Fruit fly (Drosophila melanogaster) whole organism, embryonic: ENCODE results near the gene Fmr1.

Experiments
- Asciz ChIP-seq: fragments of 200-800 bp; sonication (Bioruptor generic); optimal IDR thresholded peaks from 2 replicates; lab custom pipeline; 2017; ENCODE audit warnings: missing biosample characterization, mild to moderate bottlenecking, missing genetic modification characterization, missing genetic modification reagents
- Blimp-1 ChIP-seq: fragments of 200-800 bp; sonication (Bioruptor generic); optimal IDR thresholded peaks from 3 replicates; lab custom pipeline; 2018; ENCODE audit warnings: missing biosample characterization, missing genetic modification characterization, mild to moderate bottlenecking, moderate library complexity, missing genetic modification reagents
- CG10543 ChIP-seq: fragments of 200-800 bp; sonication (Bioruptor generic); optimal IDR thresholded peaks from 3 replicates; lab custom pipeline; 2017; ENCODE audit warnings: missing biosample characterization, mild to moderate bottlenecking, missing genetic modification characterization, moderate library complexity
- CG11560 ChIP-seq: fragments of 200-800 bp; sonication (Bioruptor generic); IDR thresholded peaks from 3 replicates; pipeline ENCODE4 v1.3.6; 2022; ENCODE audit warnings: missing biosample characterization, missing genetic modification characterization
- CG12071 ChIP-seq: fragments of 200-800 bp; sonication (Bioruptor generic); optimal IDR thresholded peaks from 3 replicates; lab custom pipeline; 2018; ENCODE audit warnings: missing biosample characterization, mild to moderate bottlenecking, missing genetic modification characterization
- CG12236 ChIP-seq: fragments of 200-800 bp; sonication (Bioruptor generic); optimal IDR thresholded peaks from 2 replicates; lab custom pipeline; 2016; ENCODE audit warnings: missing biosample characterization, missing genetic modification characterization
- CG13123 ChIP-seq: fragments of 200-800 bp; sonication (Bioruptor generic); optimal IDR thresholded peaks from 2 replicates; lab custom pipeline; 2016; ENCODE audit warnings: missing biosample characterization, missing genetic modification characterization
- CG13287 ChIP-seq: fragments of 200-800 bp; sonication (Bioruptor generic); IDR thresholded peaks from 2 replicates; pipeline ENCODE4 v1.3.6; 2022; ENCODE audit warnings: missing biosample characterization, missing genetic modification characterization; ENCODE audit not compliant: partially characterized antibody
- CG17568 ChIP-seq: fragments of 200-800 bp; sonication (Bioruptor generic); optimal IDR thresholded peaks from 2 replicates; lab custom pipeline; 2018; ENCODE audit warnings: missing biosample characterization, mild to moderate bottlenecking, missing genetic modification characterization, moderate library complexity
- CG31441 ChIP-seq: fragments of 200-800 bp; sonication (Bioruptor generic); IDR thresholded peaks from 2 replicates; pipeline ENCODE4 v1.3.6; 2022; ENCODE audit warnings: missing biosample characterization, missing genetic modification characterization
- CG3407 ChIP-seq: fragments of 200-800 bp; sonication (Bioruptor generic); optimal IDR thresholded peaks from 2 replicates; lab custom pipeline; 2018; ENCODE audit warnings: missing biosample characterization, mild to moderate bottlenecking, missing genetic modification characterization
- CG6272 ChIP-seq: fragments of 200-800 bp; sonication (Bioruptor generic); IDR thresholded peaks from 2 replicates; pipeline ENCODE4 v1.3.6; 2022; ENCODE audit warnings: missing biosample characterization, missing genetic modification characterization
- CG6683 ChIP-seq: fragments of 200-800 bp; sonication (Bioruptor generic); optimal IDR thresholded peaks from 2 replicates; lab custom pipeline; 2017; ENCODE audit warnings: missing biosample characterization, mild to moderate bottlenecking, missing genetic modification characterization, missing genetic modification reagents
- CG8478 ChIP-seq: fragments of >200 bp; optimal IDR thresholded peaks from 2 replicates; lab custom pipeline; 2018
- CG9932 ChIP-seq: fragments of 200-800 bp; sonication (Bioruptor generic); IDR thresholded peaks from 2 replicates; pipeline ENCODE4 v1.3.6; 2022; ENCODE audit warnings: missing biosample characterization, missing genetic modification characterization
- Doc3 ChIP-seq: fragments of 200-800 bp; sonication (Bioruptor generic); IDR thresholded peaks from 3 replicates; pipeline ENCODE4 v1.3.6; 2022; ENCODE audit warnings: missing biosample characterization, missing genetic modification characterization; ENCODE audit not compliant: partially characterized antibody
- Drgx ChIP-seq: fragments of 200-800 bp; sonication (Bioruptor generic); IDR thresholded peaks from 2 replicates; pipeline ENCODE4 v1.3.6; 2022; ENCODE audit warnings: missing biosample characterization, missing genetic modification characterization
- Eip74EF ChIP-seq, 2 experiments: fragments of 200-800 bp in 1 of 2; fragments of >200 bp in 1 of 2; sonication (Bioruptor generic) in 1 of 2; optimal IDR thresholded peaks; 2 replicates each; lab custom pipeline; 2017 to 2019; ENCODE audit warnings: missing biosample characterization in 2 of 2, missing genetic modification characterization in 2 of 2, mild to moderate bottlenecking in 1 of 2, moderate library complexity in 1 of 2
- HmgZ ChIP-seq: fragments of 200-800 bp; sonication (Bioruptor generic); optimal IDR thresholded peaks from 2 replicates; lab custom pipeline; 2018; ENCODE audit warnings: missing biosample characterization, mild to moderate bottlenecking, missing genetic modification characterization
- Hr3 ChIP-seq: fragments of 200-800 bp; sonication (Bioruptor generic); optimal IDR thresholded peaks from 3 replicates; lab custom pipeline; 2016; ENCODE audit warnings: missing biosample characterization, missing genetic modification characterization
- Hsf ChIP-seq: fragments of 200-800 bp; sonication (Bioruptor generic); optimal IDR thresholded peaks from 3 replicates; lab custom pipeline; 2016; ENCODE audit warnings: missing biosample characterization, missing genetic modification characterization
- Jarid2 ChIP-seq: fragments of 200-800 bp; sonication (Bioruptor generic); optimal IDR thresholded peaks from 3 replicates; lab custom pipeline; 2017; ENCODE audit warnings: mild to moderate bottlenecking, missing biosample characterization, missing genetic modification reagents, missing genetic modification characterization
- NFAT ChIP-seq: fragments of 200-800 bp; sonication (Bioruptor generic); IDR thresholded peaks from 2 replicates; pipeline ENCODE4 v1.3.6; 2022; ENCODE audit warnings: missing biosample characterization, missing genetic modification characterization
- Ravus ChIP-seq: fragments of 200-800 bp; sonication (Bioruptor generic); IDR thresholded peaks from 2 replicates; pipeline ENCODE4 v1.3.6; 2022; ENCODE audit warnings: missing biosample characterization, missing genetic modification characterization
- Sry-β ChIP-seq: fragments of 200-800 bp; sonication (Bioruptor generic); optimal IDR thresholded peaks from 2 replicates; lab custom pipeline; 2018; ENCODE audit warnings: missing biosample characterization, mild to moderate bottlenecking, missing genetic modification characterization, moderate library complexity
- YL-1 ChIP-seq: fragments of 200-800 bp; sonication (Bioruptor generic); optimal IDR thresholded peaks from 3 replicates; lab custom pipeline; 2017; ENCODE audit warnings: missing biosample characterization, mild to moderate bottlenecking, missing genetic modification characterization
- abd-A ChIP-seq: fragments of 200-800 bp; sonication (Bioruptor generic); optimal IDR thresholded peaks from 3 replicates; lab custom pipeline; 2019; ENCODE audit warnings: missing biosample characterization, mild to moderate bottlenecking, missing genetic modification characterization, moderate library complexity
- ap ChIP-seq: fragments of 200-800 bp; sonication (Bioruptor generic); IDR thresholded peaks from 2 replicates; pipeline ENCODE4 v1.3.6; 2022; ENCODE audit warnings: missing biosample characterization, missing genetic modification characterization
- ato ChIP-seq: fragments of 200-800 bp; sonication (Bioruptor generic); IDR thresholded peaks from 2 replicates; pipeline ENCODE4 v1.3.6; 2022; ENCODE audit warnings: missing biosample characterization, missing genetic modification characterization; ENCODE audit not compliant: partially characterized antibody
- chinmo ChIP-seq: fragments of 200-800 bp; sonication (Bioruptor generic); IDR thresholded peaks from 4 replicates; pipeline ENCODE4 v1.3.6; 2022; ENCODE audit warnings: missing biosample characterization, missing genetic modification characterization; ENCODE audit not compliant: partially characterized antibody
- hkb ChIP-seq, 2 experiments: fragments of 200-800 bp in 1 of 2; fragments of >200 bp in 1 of 2; sonication (Bioruptor generic) in 1 of 2; IDR thresholded peaks in 1 of 2; optimal IDR thresholded peaks in 1 of 2; 2 replicates each; pipeline versions ENCODE4 v1.3.6 to Lab custom; 2017 to 2022; ENCODE audit warnings: missing biosample characterization in 1 of 2, missing genetic modification characterization in 1 of 2
- kah ChIP-seq: fragments of 200-800 bp; sonication (Bioruptor generic); optimal IDR thresholded peaks from 2 replicates; lab custom pipeline; 2018; ENCODE audit warnings: missing biosample characterization, mild to moderate bottlenecking, missing genetic modification characterization
- lbe ChIP-seq: fragments of 200-800 bp; sonication (Bioruptor generic); optimal IDR thresholded peaks from 2 replicates; lab custom pipeline; 2016; ENCODE audit warnings: missing biosample characterization, mild to moderate bottlenecking, missing genetic modification characterization
- mld ChIP-seq: fragments of 200-800 bp; sonication (Bioruptor generic); IDR thresholded peaks from 3 replicates; pipeline ENCODE4 v1.3.6; 2022; ENCODE audit warnings: missing biosample characterization, missing genetic modification characterization; ENCODE audit not compliant: partially characterized antibody
- nom ChIP-seq: fragments of 200-800 bp; sonication (Bioruptor generic); optimal IDR thresholded peaks from 2 replicates; lab custom pipeline; 2017; ENCODE audit warnings: missing biosample characterization, missing genetic modification characterization, mild to moderate bottlenecking, moderate library complexity, missing genetic modification reagents
- onecut ChIP-seq: fragments of 200-800 bp; sonication (Bioruptor generic); IDR thresholded peaks from 2 replicates; pipeline ENCODE4 v1.3.6; 2022; ENCODE audit warnings: missing biosample characterization, missing genetic modification characterization
- peb ChIP-seq: fragments of 200-800 bp; sonication (Bioruptor generic); IDR thresholded peaks from 2 replicates; pipeline ENCODE4 v1.3.6; 2022; ENCODE audit warnings: missing biosample characterization, missing genetic modification characterization
- pnt ChIP-seq: fragments of 200-800 bp; sonication (Bioruptor generic); optimal IDR thresholded peaks from 3 replicates; lab custom pipeline; 2016; ENCODE audit warnings: missing biosample characterization, missing genetic modification characterization
- sc ChIP-seq, 3 experiments: fragments of >200 bp in 2 of 3; fragments of 200-800 bp in 1 of 3; sonication (Bioruptor generic) in 1 of 3; optimal IDR thresholded peaks; 2 replicates in 2 of 3; 3 replicates in 1 of 3; lab custom pipeline; 2017; ENCODE audit warnings: mild to moderate bottlenecking in 1 of 3, missing biosample characterization in 1 of 3, missing genetic modification characterization in 1 of 3, missing genetic modification reagents in 1 of 3
- scrt ChIP-seq: fragments of 200-800 bp; sonication (Bioruptor generic); optimal IDR thresholded peaks from 2 replicates; lab custom pipeline; 2018; ENCODE audit warnings: missing biosample characterization, mild to moderate bottlenecking, missing genetic modification characterization, moderate library complexity
- sd ChIP-seq: fragments of 200-800 bp; sonication (Bioruptor generic); optimal IDR thresholded peaks from 3 replicates; lab custom pipeline; 2018; ENCODE audit warnings: missing biosample characterization, mild to moderate bottlenecking, missing genetic modification characterization, moderate library complexity
- sqz ChIP-seq: fragments of 200-800 bp; sonication (Bioruptor generic); optimal IDR thresholded peaks from 3 replicates; lab custom pipeline; 2018; ENCODE audit warnings: missing biosample characterization, mild to moderate bottlenecking, missing genetic modification characterization
- sr ChIP-seq: fragments of 200-800 bp; sonication (Bioruptor generic); IDR thresholded peaks from 3 replicates; pipeline ENCODE4 v1.3.6; 2022; ENCODE audit warnings: missing biosample characterization, missing genetic modification characterization
- twi ChIP-seq: fragments of 200-800 bp; optimal IDR thresholded peaks from 2 replicates; lab custom pipeline; 2019; ENCODE audit warnings: missing biosample characterization, mild to moderate bottlenecking, missing genetic modification characterization, moderate library complexity
- unc-4 ChIP-seq: fragments of 200-800 bp; sonication (Bioruptor generic); IDR thresholded peaks from 2 replicates; pipeline ENCODE4 v1.3.6; 2022; ENCODE audit warnings: missing biosample characterization, missing genetic modification characterization; ENCODE audit not compliant: partially characterized antibody
- wdn ChIP-seq: fragments of 200-800 bp; sonication (Bioruptor generic); IDR thresholded peaks from 2 replicates; pipeline ENCODE4 v1.3.6; 2022; ENCODE audit warnings: missing biosample characterization, missing genetic modification characterization
- wor ChIP-seq: fragments of 200-800 bp; sonication (Bioruptor generic); IDR thresholded peaks from 2 replicates; pipeline ENCODE4 v1.3.6; 2022; ENCODE audit warnings: missing biosample characterization, missing genetic modification characterization
- z ChIP-seq: fragments of 200-800 bp; sonication (Bioruptor generic); IDR thresholded peaks from 3 replicates; pipeline ENCODE4 v1.3.6; 2022; ENCODE audit warnings: missing biosample characterization, missing genetic modification characterization

The Fmr1 gene

dm6 chr3R:10109212-10109880 lies 575 bp downstream of the Fmr1 start (continued):
- no peak for TF ChIP-seq peb (GFP tag; lab: Robert Waterston, UW)
- peak; percentile 52; the same call in 1 of the 2 replicates for TF ChIP-seq Drgx
- TF ChIP-seq wor (GFP tag; lab: Robert Waterston, UW): no peak
- peak; percentile 80; the same call in 1 of the 4 replicates for TF ChIP-seq chinmo (GFP tag; lab: Robert Waterston, UW)
- TF ChIP-seq NFAT (GFP tag; lab: Robert Waterston, UW): no peak
- TF ChIP-seq Ravus (GFP tag; lab: Robert Waterston, UW): no peak
- TF ChIP-seq pnt: no peak
- no peak for TF ChIP-seq CG3407 (GFP tag; lab: Kevin White, UChicago)
- no peak for TF ChIP-seq Doc3 (GFP tag; lab: Robert Waterston, UW)
- TF ChIP-seq CG8478 (lab: Kevin White, UChicago): peak; percentile 53
- TF ChIP-seq CG12071 (GFP tag; lab: Kevin White, UChicago): no peak
- TF ChIP-seq Hsf (GFP tag; lab: Kevin White, UChicago): no peak
- TF ChIP-seq Sry-β (GFP tag; lab: Kevin White, UChicago): no peak
- TF ChIP-seq twi: no peak
- TF ChIP-seq abd-A (tag; lab: Kevin White, UChicago): no peak
- peak; percentile 89 for TF ChIP-seq sd (tag; lab: Kevin White, UChicago)
- peak; percentile 60 for TF ChIP-seq CG13287 (GFP tag; lab: Robert Waterston, UW)
- no peak; the same call in 2 of the 3 replicates for TF ChIP-seq sr (GFP tag; lab: Robert Waterston, UW)
- TF ChIP-seq CG31441 (GFP tag; lab: Robert Waterston, UW): peak; percentile 23; the same call in 1 of the 2 replicates
- TF ChIP-seq CG6272 (GFP tag; lab: Robert Waterston, UW): no peak
- TF ChIP-seq sqz: peak; percentile 78
- no peak for TF ChIP-seq lbe (GFP tag; lab: Kevin White, UChicago)
- TF ChIP-seq Hr3 (GFP tag; lab: Kevin White, UChicago): no peak
- TF ChIP-seq onecut (GFP tag; lab: Robert Waterston, UW): peak; percentile 56; the same call in 1 of the 2 replicates
- 0 out of 2 replicates have a peak, but pooled peaks have one; percentile 21 for TF ChIP-seq CG9932 (GFP tag; lab: Robert Waterston, UW)
- no peak for TF ChIP-seq HmgZ (tag; lab: Kevin White, UChicago)
- no peak for TF ChIP-seq ap
- TF ChIP-seq CG10543 (GFP tag; lab: Kevin White, UChicago): peak; percentile 19
- no peak for TF ChIP-seq sc (optimal IDR thresholded peaks at IDR 0.05; lab: Kevin White, UChicago)
- no peak for TF ChIP-seq sc (GFP tag; optimal IDR thresholded peaks at IDR 0.05; lab: Kevin White, UChicago)
- no peak for TF ChIP-seq Eip74EF (GFP tag; optimal IDR thresholded peaks at IDR 0.05; lab: Kevin White, UChicago)
- TF ChIP-seq CG12236: no peak
- no peak for TF ChIP-seq CG11560 (tag; lab: Robert Waterston, UW)
- peak; percentile 45 for TF ChIP-seq kah
- TF ChIP-seq hkb (optimal IDR thresholded peaks at IDR 0.05; lab: Kevin White, UChicago): no peak
- TF ChIP-seq hkb (GFP tag; IDR thresholded peaks at IDR 0.05; lab: Robert Waterston, UW): no peak
- TF ChIP-seq CG6683 (GFP tag; lab: Kevin White, UChicago): no peak
- TF ChIP-seq z: no peak
- TF ChIP-seq Blimp-1: peak; percentile 71
- no peak for TF ChIP-seq Asciz
- TF ChIP-seq CG17568: no peak
- TF ChIP-seq mld (GFP tag; lab: Robert Waterston, UW): no peak
- TF ChIP-seq YL-1 (GFP tag; lab: Kevin White, UChicago): peak; percentile 1
- 0 out of 2 replicates have a peak, but pooled peaks have one; percentile 15 for TF ChIP-seq wdn (GFP tag; lab: Robert Waterston, UW)
- TF ChIP-seq CG13123 (GFP tag; lab: Kevin White, UChicago): no peak
- TF ChIP-seq Jarid2: no peak
- peak; percentile 17 for TF ChIP-seq scrt (GFP tag; lab: Kevin White, UChicago)
- TF ChIP-seq nom (GFP tag; lab: Kevin White, UChicago): peak; percentile 57
- TF ChIP-seq unc-4 (GFP tag; lab: Robert Waterston, UW): peak; percentile 45; the same call in 1 of the 2 replicates
- TF ChIP-seq ato (GFP tag; lab: Robert Waterston, UW): no peak
